Worm (Caenorhabditis elegans) whole organism, L2 larva: ENCODE results near the gene F08D12.7.

Experiments
- C34F6.9 ChIP-seq: fragments of 150-350 bp; optimal IDR thresholded peaks from 2 replicates; lab custom pipeline; 2014; ENCODE audit warnings: missing biosample characterization, missing genetic modification characterization
- F13H6.1 ChIP-seq: sonication (generic microtip); optimal IDR thresholded peaks from 2 replicates; lab custom pipeline; 2016; ENCODE audit warnings: missing genetic modification characterization, missing compliant biosample characterization
- Y55F3AM.14 ChIP-seq: fragments of 200-800 bp; sonication (Bioruptor generic); optimal IDR thresholded peaks from 2 replicates; lab custom pipeline; 2018; ENCODE audit warnings: mild to moderate bottlenecking, missing genetic modification characterization, missing compliant biosample characterization
- ZK546.5 ChIP-seq: sonication (generic microtip); optimal IDR thresholded peaks from 2 replicates; lab custom pipeline; 2017; ENCODE audit warnings: missing biosample characterization, missing genetic modification characterization
- alr-1 ChIP-seq: fragments of 150-350 bp; optimal IDR thresholded peaks from 2 replicates; lab custom pipeline; 2014; ENCODE audit warnings: missing biosample characterization, missing genetic modification characterization
- aly-2 ChIP-seq: fragments of 150-350 bp; optimal IDR thresholded peaks from 2 replicates; lab custom pipeline; 2014; ENCODE audit warnings: missing biosample characterization, missing genetic modification characterization
- ama-1 ChIP-seq: fragments of 150-350 bp; optimal IDR thresholded peaks from 2 replicates; lab custom pipeline; 2018; ENCODE audit warnings: inconsistent platforms
- blmp-1 ChIP-seq: sonication (generic microtip); optimal IDR thresholded peaks from 2 replicates; lab custom pipeline; 2017; ENCODE audit warnings: missing genetic modification characterization, mild to moderate bottlenecking, missing compliant biosample characterization, antibody characterized with exemption, moderate library complexity; ENCODE audit not compliant: insufficient read depth
- ceh-16 ChIP-seq: fragments of 150-350 bp; optimal IDR thresholded peaks from 2 replicates; lab custom pipeline; 2014; ENCODE audit warnings: missing biosample characterization, missing genetic modification characterization
- ceh-82 ChIP-seq: fragments of 150-350 bp; optimal IDR thresholded peaks from 2 replicates; lab custom pipeline; 2014; ENCODE audit warnings: missing biosample characterization, missing genetic modification characterization
- crh-2 ChIP-seq: sonication (generic microtip); optimal IDR thresholded peaks from 2 replicates; lab custom pipeline; 2017; ENCODE audit warnings: missing biosample characterization, missing genetic modification characterization
- elt-1 ChIP-seq: fragments of 150-350 bp; optimal IDR thresholded peaks from 2 replicates; lab custom pipeline; 2014; ENCODE audit warnings: missing biosample characterization, missing genetic modification characterization
- lin-11 ChIP-seq: fragments of 150-350 bp; sonication (generic microtip); optimal IDR thresholded peaks from 2 replicates; lab custom pipeline; 2014; ENCODE audit warnings: missing biosample characterization, missing genetic modification characterization, inconsistent platforms, mixed read lengths
- lin-39 ChIP-seq: fragments of 150-350 bp; optimal IDR thresholded peaks from 2 replicates; lab custom pipeline; 2014; ENCODE audit warnings: missing biosample characterization, missing genetic modification reagents, missing genetic modification characterization
- lsy-2 ChIP-seq, 2 experiments: fragments of 150-350 bp in 1 of 2; sonication (generic microtip) in 1 of 2; optimal IDR thresholded peaks; 2 replicates each; lab custom pipeline; 2014 to 2017; ENCODE audit warnings: missing biosample characterization in 2 of 2, missing genetic modification characterization in 2 of 2
- mab-5 ChIP-seq: fragments of 150-350 bp; optimal IDR thresholded peaks from 2 replicates; lab custom pipeline; 2014; ENCODE audit warnings: missing biosample characterization, missing genetic modification characterization
- mbf-1 ChIP-seq: sonication (generic microtip); optimal IDR thresholded peaks from 2 replicates; lab custom pipeline; 2017; ENCODE audit warnings: missing biosample characterization, missing genetic modification characterization
- mdl-1 ChIP-seq, 2 experiments: fragments of 150-350 bp in 1 of 2; sonication (generic microtip) in 1 of 2; optimal IDR thresholded peaks; 2 replicates each; lab custom pipeline; 2017; ENCODE audit warnings: missing biosample characterization in 2 of 2, missing genetic modification characterization in 2 of 2
- nhr-12 ChIP-seq: fragments of 150-350 bp; optimal IDR thresholded peaks from 2 replicates; lab custom pipeline; 2014; ENCODE audit warnings: missing biosample characterization, missing genetic modification characterization
- nhr-129 ChIP-seq: fragments of 150-350 bp; optimal IDR thresholded peaks from 2 replicates; lab custom pipeline; 2014; ENCODE audit warnings: missing biosample characterization, missing genetic modification characterization
- nhr-21 ChIP-seq: fragments of 150-350 bp; optimal IDR thresholded peaks from 2 replicates; lab custom pipeline; 2014; ENCODE audit warnings: missing biosample characterization, missing genetic modification characterization
- nhr-25 ChIP-seq: fragments of 150-350 bp; sonication (generic microtip); optimal IDR thresholded peaks from 3 replicates; lab custom pipeline; 2014; ENCODE audit warnings: missing biosample characterization, missing genetic modification characterization
- nhr-6 ChIP-seq: fragments of 150-350 bp; optimal IDR thresholded peaks from 2 replicates; lab custom pipeline; 2014; ENCODE audit warnings: missing biosample characterization, missing genetic modification characterization
- nhr-77 ChIP-seq: fragments of 150-350 bp; optimal IDR thresholded peaks from 2 replicates; lab custom pipeline; 2014; ENCODE audit warnings: missing biosample characterization, missing genetic modification characterization
- peb-1 ChIP-seq: fragments of 150-350 bp; optimal IDR thresholded peaks from 2 replicates; lab custom pipeline; 2014; ENCODE audit warnings: missing biosample characterization, missing genetic modification characterization
- skn-1 ChIP-seq: sonication (generic microtip); optimal IDR thresholded peaks from 2 replicates; lab custom pipeline; 2017; ENCODE audit warnings: missing biosample characterization, missing genetic modification characterization
- sma-3 ChIP-seq: sonication (generic microtip); optimal IDR thresholded peaks from 2 replicates; lab custom pipeline; 2016; ENCODE audit warnings: missing genetic modification reagents, missing genetic modification characterization, missing compliant biosample characterization
- sma-9 ChIP-seq, 2 experiments: fragments of 150-350 bp in 1 of 2; sonication (generic microtip) in 1 of 2; optimal IDR thresholded peaks; 2 replicates each; lab custom pipeline; 2014 to 2016; ENCODE audit warnings: missing genetic modification characterization in 2 of 2, mild to moderate bottlenecking in 1 of 2, missing biosample characterization in 1 of 2, missing compliant biosample characterization in 1 of 2, missing genetic modification reagents in 1 of 2, moderate library complexity in 1 of 2
- snpc-4 ChIP-seq: fragments of 150-350 bp; optimal IDR thresholded peaks from 2 replicates; lab custom pipeline; 2014; ENCODE audit warnings: missing biosample characterization, missing genetic modification characterization
- unc-39 ChIP-seq: fragments of 150-350 bp; optimal IDR thresholded peaks from 2 replicates; lab custom pipeline; 2014; ENCODE audit warnings: missing biosample characterization, missing genetic modification characterization
- unc-55 ChIP-seq: fragments of 150-350 bp; sonication (generic microtip); optimal IDR thresholded peaks from 3 replicates; lab custom pipeline; 2014; ENCODE audit warnings: missing biosample characterization, missing genetic modification reagents, missing genetic modification characterization
- unc-62 ChIP-seq: fragments of 150-350 bp; optimal IDR thresholded peaks from 2 replicates; lab custom pipeline; 2014; ENCODE audit warnings: missing biosample characterization, missing genetic modification reagents, missing genetic modification characterization
- ztf-11 ChIP-seq: sonication (generic microtip); optimal IDR thresholded peaks from 2 replicates; lab custom pipeline; 2017; ENCODE audit warnings: missing biosample characterization, missing genetic modification characterization

F08D12.7 gene

DNA sequence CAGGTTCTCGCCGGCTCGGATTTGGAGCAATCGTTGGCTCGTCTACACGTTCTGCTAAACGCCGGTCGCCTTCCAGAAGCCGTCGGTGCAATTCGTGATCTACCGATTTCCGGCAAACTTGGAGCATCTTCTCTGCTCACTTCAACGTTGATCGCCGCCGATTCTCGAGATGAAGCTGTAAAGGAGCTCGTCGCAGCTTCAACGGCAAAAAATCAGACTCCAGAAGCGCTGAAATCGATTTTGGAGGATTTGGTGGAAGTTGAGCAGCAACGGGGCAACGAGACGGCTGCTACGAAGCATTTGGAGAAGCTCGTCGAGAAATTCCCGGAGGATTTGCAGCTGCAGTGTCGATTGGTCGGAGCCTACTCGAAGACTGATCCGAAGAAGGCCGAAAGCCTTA is 22.8 kb upstream of the F08D12.7 start:
- TF ChIP-seq nhr-21 (tag; lab: Kevin White, UChicago) (no peak), ceh-16 (no peak), ztf-11 (no peak), mbf-1 (tag; lab: Kevin White, UChicago) (no peak), lin-39 (tag; lab: Kevin White, UChicago) (no peak), blmp-1 (tag; lab: Kevin White, UChicago) (no peak), Y55F3AM.14 (GFP tag; lab: Kevin White, UChicago) (no peak), nhr-12 (tag; lab: Kevin White, UChicago) (no peak), mdl-1 (tag; optimal IDR thresholded peaks at IDR 0.05; lab: Kevin White, UChicago) (no peak), alr-1 (no peak), ZK546.5 (no peak), nhr-25 (tag; lab: Kevin White, UChicago) (no peak)

- TF ChIP-seq snpc-4 (tag; lab: Kevin White, UChicago) (no peak), unc-62 (GFP tag; lab: Kevin White, UChicago) (no peak), peb-1 (no peak), sma-9 (GFP tag; optimal IDR thresholded peaks at IDR 0.05; lab: Kevin White, UChicago) (no peak), sma-9 (tag; optimal IDR thresholded peaks at IDR 0.05; lab: Kevin White, UChicago) (no peak)
These were observed 18.9 kb upstream of the F08D12.7 start for ce11 chrII:2787849-2788248.

DNA sequence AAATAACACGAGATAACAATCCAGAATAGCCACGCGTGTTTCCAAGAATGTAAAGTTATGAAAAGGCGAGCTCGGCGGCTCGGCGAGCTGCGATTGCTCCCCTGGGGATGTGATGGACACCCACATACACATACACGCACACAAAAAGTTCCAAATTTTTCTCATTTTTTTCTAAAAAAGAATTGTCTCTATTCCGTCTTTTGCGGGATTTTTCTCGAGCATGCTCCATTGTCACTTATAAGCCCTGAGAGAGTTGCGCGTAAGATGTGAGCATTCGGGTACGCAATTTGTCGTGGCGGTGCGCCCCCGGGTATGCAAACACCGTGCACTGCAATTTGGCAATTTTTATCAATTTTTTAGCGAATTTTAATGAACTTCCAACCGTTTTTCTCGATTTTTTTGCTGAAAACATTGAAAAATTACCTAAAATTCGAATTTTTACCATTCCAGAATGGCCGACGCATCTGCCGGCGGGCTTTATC is 18.2 kb upstream of the F08D12.7 start, which contains the start of the genes F08D12.12 and srpa-72:
Gene F08D12.12, minus strand, starts transcription at position 51 of the 482 bp plus-strand sequence.
Gene srpa-72, plus strand, starts transcription at position 451 of the 482 bp plus-strand sequence.
- TF ChIP-seq ztf-11 (no peak), sma-9 (GFP tag; optimal IDR thresholded peaks at IDR 0.05; lab: Kevin White, UChicago) (no peak), sma-9 (tag; optimal IDR thresholded peaks at IDR 0.05; lab: Kevin White, UChicago) (no peak), nhr-12 (tag; lab: Kevin White, UChicago) (no peak), nhr-21 (tag; lab: Kevin White, UChicago) (no peak), mdl-1 (tag; optimal IDR thresholded peaks at IDR 0.05; lab: Kevin White, UChicago) (peak in 1 of 2 experiments; percentile 39), ceh-82 (no peak), lsy-2 (tag; optimal IDR thresholded peaks at IDR 0.05; lab: Kevin White, UChicago) (peak; percentile 24 to 60), unc-55 (GFP tag; lab: Kevin White, UChicago) (peak; percentile 57), mab-5 (tag; lab: Kevin White, UChicago) (peak; percentile 7), crh-2 (tag; lab: Kevin White, UChicago) (no peak), aly-2 (tag; lab: Kevin White, UChicago) (no peak), snpc-4 (tag; lab: Kevin White, UChicago) (no peak), sma-3 (GFP tag; lab: Kevin White, UChicago) (peak; percentile 29), ceh-16 (no peak), nhr-129 (tag; lab: Kevin White, UChicago) (peak; percentile 41), F13H6.1 (tag; lab: Kevin White, UChicago) (peak; percentile 24), ama-1 (no peak), nhr-77 (tag; lab: Kevin White, UChicago) (no peak), elt-1 (no peak), unc-62 (GFP tag; lab: Kevin White, UChicago) (no peak), lin-11 (peak; percentile 0), C34F6.9 (tag; lab: Kevin White, UChicago) (peak; percentile 33), skn-1 (tag; lab: Kevin White, UChicago) (no peak)
- TF ChIP-seq, all 48 proteins: peak for 9

ce11 chrII:2785787-2786186 is 16.9 kb upstream of the F08D12.7 start:
- TF ChIP-seq elt-1 (no peak), sma-9 (GFP tag; optimal IDR thresholded peaks at IDR 0.05; lab: Kevin White, UChicago) (no peak), sma-9 (tag; optimal IDR thresholded peaks at IDR 0.05; lab: Kevin White, UChicago) (no peak), ama-1 (no peak), nhr-6 (tag; lab: Kevin White, UChicago) (no peak), unc-39 (tag; lab: Kevin White, UChicago) (no peak)
- TF ChIP-seq, all 48 proteins: peak for 0

ce11 chrII:2783380-2783779 is 14.5 kb upstream of the F08D12.7 start:
- no peak for TF ChIP-seq unc-62 (GFP tag; lab: Kevin White, UChicago)
